Fruit fly (Drosophila melanogaster) whole organism, embryonic: ENCODE results near the gene CG1622.
A peak's percentile ranks its signal among the peaks of the same experiment; 100 is the strongest.

Experiments used
- Bgb ChIP-seq: fragments of 200-800 bp; sonication (Bioruptor generic); IDR thresholded peaks from 2 replicates; pipeline ENCODE4 v1.3.6; 2022; ENCODE audit warnings: missing biosample characterization, missing genetic modification characterization; ENCODE audit not compliant: partially characterized antibody
- Blimp-1 ChIP-seq: fragments of 200-800 bp; sonication (Bioruptor generic); optimal IDR thresholded peaks from 3 replicates; lab custom pipeline; 2018; ENCODE audit warnings: missing biosample characterization, missing genetic modification characterization, mild to moderate bottlenecking, moderate library complexity, missing genetic modification reagents
- CG10543 ChIP-seq: fragments of 200-800 bp; sonication (Bioruptor generic); optimal IDR thresholded peaks from 3 replicates; lab custom pipeline; 2017; ENCODE audit warnings: missing biosample characterization, mild to moderate bottlenecking, missing genetic modification characterization, moderate library complexity
- CG12769 ChIP-seq: fragments of 200-800 bp; sonication (Bioruptor generic); optimal IDR thresholded peaks from 2 replicates; lab custom pipeline; 2019; ENCODE audit warnings: missing biosample characterization, mild to moderate bottlenecking, missing genetic modification characterization, moderate library complexity
- CG13287 ChIP-seq: fragments of 200-800 bp; sonication (Bioruptor generic); IDR thresholded peaks from 2 replicates; pipeline ENCODE4 v1.3.6; 2022; ENCODE audit warnings: missing biosample characterization, missing genetic modification characterization; ENCODE audit not compliant: partially characterized antibody
- CG13894 ChIP-seq: fragments of 200-800 bp; sonication (Bioruptor generic); optimal IDR thresholded peaks from 3 replicates; lab custom pipeline; 2018; ENCODE audit warnings: missing biosample characterization, mild to moderate bottlenecking, missing genetic modification characterization, moderate library complexity
- CG16863 ChIP-seq: fragments of 200-800 bp; sonication (Bioruptor generic); optimal IDR thresholded peaks from 3 replicates; lab custom pipeline; 2016; ENCODE audit warnings: missing biosample characterization, missing genetic modification characterization
- CG17385 ChIP-seq: fragments of 200-800 bp; sonication (Bioruptor generic); optimal IDR thresholded peaks from 3 replicates; lab custom pipeline; 2018; ENCODE audit warnings: missing biosample characterization, mild to moderate bottlenecking, missing genetic modification characterization
- CG34376 ChIP-seq: fragments of 200-800 bp; sonication (Bioruptor generic); optimal IDR thresholded peaks from 2 replicates; lab custom pipeline; 2018; ENCODE audit warnings: missing biosample characterization, mild to moderate bottlenecking, missing genetic modification characterization
- CG3847 ChIP-seq: fragments of 200-800 bp; sonication (Bioruptor generic); IDR thresholded peaks from 2 replicates; pipeline ENCODE4 v1.3.6; 2022; ENCODE audit warnings: missing biosample characterization, missing genetic modification characterization
- CG4820 ChIP-seq: fragments of 200-800 bp; sonication (Bioruptor generic); optimal IDR thresholded peaks from 3 replicates; lab custom pipeline; 2016; ENCODE audit warnings: missing biosample characterization, missing genetic modification characterization
- CG7928 ChIP-seq: fragments of 200-800 bp; sonication (Bioruptor generic); optimal IDR thresholded peaks from 2 replicates; lab custom pipeline; 2017; ENCODE audit warnings: missing biosample characterization, mild to moderate bottlenecking, missing genetic modification characterization
- CG8290 ChIP-seq, 3 experiments: fragments of 200-800 bp; sonication (Bioruptor generic); optimal IDR thresholded peaks; 2 replicates each; lab custom pipeline; 2016 to 2019; ENCODE audit warnings: missing biosample characterization in 3 of 3, missing genetic modification characterization in 3 of 3, mild to moderate bottlenecking in 2 of 3, moderate library complexity in 1 of 3
- CG8478 ChIP-seq: fragments of >200 bp; optimal IDR thresholded peaks from 2 replicates; lab custom pipeline; 2018
- CG9727 ChIP-seq: fragments of 200-800 bp; sonication (Bioruptor generic); optimal IDR thresholded peaks from 3 replicates; lab custom pipeline; 2017; ENCODE audit warnings: missing biosample characterization, mild to moderate bottlenecking, missing genetic modification characterization
- D19A ChIP-seq: fragments of 200-800 bp; optimal IDR thresholded peaks from 3 replicates; lab custom pipeline; 2019; ENCODE audit warnings: missing biosample characterization, mild to moderate bottlenecking, missing genetic modification characterization, moderate library complexity
- Dref ChIP-seq: fragments of 200-800 bp; sonication (Bioruptor generic); IDR thresholded peaks from 2 replicates; pipeline ENCODE4 v1.3.6; 2022; ENCODE audit warnings: missing biosample characterization, missing genetic modification characterization
- Drgx ChIP-seq: fragments of 200-800 bp; sonication (Bioruptor generic); IDR thresholded peaks from 2 replicates; pipeline ENCODE4 v1.3.6; 2022; ENCODE audit warnings: missing biosample characterization, missing genetic modification characterization
- ERR ChIP-seq: fragments of 200-800 bp; sonication (Bioruptor generic); optimal IDR thresholded peaks from 2 replicates; lab custom pipeline; 2016; ENCODE audit warnings: missing biosample characterization, missing genetic modification characterization
- HLH4C ChIP-seq: fragments of 200-800 bp; sonication (Bioruptor generic); IDR thresholded peaks from 3 replicates; pipeline ENCODE4 v1.3.6; 2022; ENCODE audit warnings: missing biosample characterization, missing genetic modification characterization; ENCODE audit not compliant: partially characterized antibody
- Hmx ChIP-seq: fragments of 200-800 bp; sonication (Bioruptor generic); optimal IDR thresholded peaks from 2 replicates; lab custom pipeline; 2016; ENCODE audit warnings: missing biosample characterization, missing genetic modification characterization
- Med ChIP-seq: fragments of 200-800 bp; sonication (Bioruptor generic); peaks from one replicate; lab custom pipeline; 2016; ENCODE audit warnings: missing biosample characterization, missing genetic modification characterization, mild to moderate bottlenecking, inconsistent platforms, moderate library complexity
- NFAT ChIP-seq: fragments of 200-800 bp; sonication (Bioruptor generic); IDR thresholded peaks from 2 replicates; pipeline ENCODE4 v1.3.6; 2022; ENCODE audit warnings: missing biosample characterization, missing genetic modification characterization
- Trl ChIP-seq, 3 experiments: fragments of >200 bp in 2 of 3; fragments of 200-800 bp in 1 of 3; sonication (Bioruptor generic) in 1 of 3; optimal IDR thresholded peaks; 2 replicates in 1 of 3; 3 replicates in 2 of 3; lab custom pipeline; 2016 to 2017; ENCODE audit warnings: missing biosample characterization in 1 of 3, missing genetic modification characterization in 1 of 3
- abd-A ChIP-seq: fragments of 200-800 bp; sonication (Bioruptor generic); optimal IDR thresholded peaks from 3 replicates; lab custom pipeline; 2019; ENCODE audit warnings: missing biosample characterization, mild to moderate bottlenecking, missing genetic modification characterization, moderate library complexity
- bigmax ChIP-seq: fragments of 200-800 bp; sonication (Bioruptor generic); optimal IDR thresholded peaks from 2 replicates; lab custom pipeline; 2018; ENCODE audit warnings: missing biosample characterization, mild to moderate bottlenecking, missing genetic modification characterization
- caup ChIP-seq: fragments of 200-800 bp; sonication (Bioruptor generic); optimal IDR thresholded peaks from 3 replicates; lab custom pipeline; 2017; ENCODE audit warnings: missing biosample characterization, mild to moderate bottlenecking, missing genetic modification characterization, moderate library complexity; ENCODE audit not compliant: severe bottlenecking
- cg ChIP-seq: fragments of 200-800 bp; sonication (Bioruptor generic); optimal IDR thresholded peaks from 3 replicates; lab custom pipeline; 2019; ENCODE audit warnings: missing biosample characterization, mild to moderate bottlenecking, missing genetic modification characterization, moderate library complexity
- chinmo ChIP-seq: fragments of 200-800 bp; sonication (Bioruptor generic); IDR thresholded peaks from 4 replicates; pipeline ENCODE4 v1.3.6; 2022; ENCODE audit warnings: missing biosample characterization, missing genetic modification characterization; ENCODE audit not compliant: partially characterized antibody
- chn ChIP-seq: fragments of 200-800 bp; sonication (Bioruptor generic); optimal IDR thresholded peaks from 2 replicates; lab custom pipeline; 2016; ENCODE audit warnings: missing biosample characterization, missing genetic modification characterization
- ci ChIP-seq: fragments of 200-800 bp; sonication (Bioruptor generic); IDR thresholded peaks from 3 replicates; pipeline ENCODE4 v1.3.6; 2022; ENCODE audit warnings: missing biosample characterization, missing genetic modification characterization
- crol ChIP-seq: fragments of 200-800 bp; sonication (Bioruptor generic); IDR thresholded peaks from 2 replicates; pipeline ENCODE4 v1.3.6; 2022; ENCODE audit warnings: missing biosample characterization, missing genetic modification characterization
- cwo ChIP-seq: fragments of 200-800 bp; sonication (Bioruptor generic); optimal IDR thresholded peaks from 3 replicates; lab custom pipeline; 2017; ENCODE audit warnings: missing biosample characterization, missing genetic modification characterization, mild to moderate bottlenecking, moderate library complexity, missing genetic modification reagents
- disco-r ChIP-seq: fragments of 200-800 bp; sonication (Bioruptor generic); optimal IDR thresholded peaks from 2 replicates; lab custom pipeline; 2016; ENCODE audit warnings: missing biosample characterization, missing genetic modification characterization
- ftz-f1 ChIP-seq: fragments of 200-800 bp; sonication (Bioruptor generic); optimal IDR thresholded peaks from 2 replicates; lab custom pipeline; 2016; ENCODE audit warnings: missing biosample characterization, missing genetic modification characterization
- h ChIP-seq: fragments of >200 bp; optimal IDR thresholded peaks from 2 replicates; lab custom pipeline; 2017
- hkb ChIP-seq, 2 experiments: fragments of 200-800 bp in 1 of 2; fragments of >200 bp in 1 of 2; sonication (Bioruptor generic) in 1 of 2; IDR thresholded peaks in 1 of 2; optimal IDR thresholded peaks in 1 of 2; 2 replicates each; pipeline versions ENCODE4 v1.3.6 to Lab custom; 2017 to 2022; ENCODE audit warnings: missing biosample characterization in 1 of 2, missing genetic modification characterization in 1 of 2
- insv ChIP-seq, 2 experiments: fragments of 200-800 bp; sonication (Bioruptor generic); optimal IDR thresholded peaks; 3 replicates each; lab custom pipeline; 2016 to 2018; ENCODE audit warnings: missing biosample characterization in 2 of 2, missing genetic modification characterization in 2 of 2
- jigr1 ChIP-seq: fragments of 200-800 bp; sonication (Bioruptor generic); IDR thresholded peaks from 3 replicates; pipeline ENCODE4 v1.3.6; 2022; ENCODE audit warnings: missing biosample characterization, missing genetic modification characterization
- kni ChIP-seq: fragments of 200-800 bp; sonication (Bioruptor generic); optimal IDR thresholded peaks from 3 replicates; lab custom pipeline; 2017; ENCODE audit warnings: mild to moderate bottlenecking, missing biosample characterization, missing genetic modification reagents, missing genetic modification characterization
- mirr ChIP-seq: fragments of 200-800 bp; sonication (Bioruptor generic); optimal IDR thresholded peaks from 3 replicates; lab custom pipeline; 2018; ENCODE audit warnings: missing biosample characterization, mild to moderate bottlenecking, missing genetic modification characterization
- oc ChIP-seq: fragments of 200-800 bp; sonication (Bioruptor generic); optimal IDR thresholded peaks from 2 replicates; lab custom pipeline; 2018; ENCODE audit warnings: missing biosample characterization, mild to moderate bottlenecking, missing genetic modification characterization, moderate library complexity
- pros ChIP-seq: fragments of 200-800 bp; sonication (Bioruptor generic); optimal IDR thresholded peaks from 3 replicates; lab custom pipeline; 2019; ENCODE audit warnings: missing biosample characterization, mild to moderate bottlenecking, missing genetic modification characterization, moderate library complexity
- ranshi ChIP-seq: fragments of 200-800 bp; sonication (Bioruptor generic); IDR thresholded peaks from 2 replicates; pipeline ENCODE4 v1.3.6; 2022; ENCODE audit warnings: missing biosample characterization, missing genetic modification characterization
- row ChIP-seq: fragments of 200-800 bp; sonication (Bioruptor generic); IDR thresholded peaks from 3 replicates; pipeline ENCODE4 v1.3.6; 2022; ENCODE audit warnings: missing biosample characterization, missing genetic modification characterization
- scrt ChIP-seq: fragments of 200-800 bp; sonication (Bioruptor generic); optimal IDR thresholded peaks from 2 replicates; lab custom pipeline; 2018; ENCODE audit warnings: missing biosample characterization, mild to moderate bottlenecking, missing genetic modification characterization, moderate library complexity
- sd ChIP-seq: fragments of 200-800 bp; sonication (Bioruptor generic); optimal IDR thresholded peaks from 3 replicates; lab custom pipeline; 2018; ENCODE audit warnings: missing biosample characterization, mild to moderate bottlenecking, missing genetic modification characterization, moderate library complexity
- tup ChIP-seq: fragments of 200-800 bp; sonication (Bioruptor generic); optimal IDR thresholded peaks from 2 replicates; lab custom pipeline; 2016; ENCODE audit warnings: missing biosample characterization, mild to moderate bottlenecking, missing genetic modification characterization, moderate library complexity
- unc-4 ChIP-seq: fragments of 200-800 bp; sonication (Bioruptor generic); IDR thresholded peaks from 2 replicates; pipeline ENCODE4 v1.3.6; 2022; ENCODE audit warnings: missing biosample characterization, missing genetic modification characterization; ENCODE audit not compliant: partially characterized antibody
- z ChIP-seq: fragments of 200-800 bp; sonication (Bioruptor generic); IDR thresholded peaks from 3 replicates; pipeline ENCODE4 v1.3.6; 2022; ENCODE audit warnings: missing biosample characterization, missing genetic modification characterization

CG1622 gene

DNA sequence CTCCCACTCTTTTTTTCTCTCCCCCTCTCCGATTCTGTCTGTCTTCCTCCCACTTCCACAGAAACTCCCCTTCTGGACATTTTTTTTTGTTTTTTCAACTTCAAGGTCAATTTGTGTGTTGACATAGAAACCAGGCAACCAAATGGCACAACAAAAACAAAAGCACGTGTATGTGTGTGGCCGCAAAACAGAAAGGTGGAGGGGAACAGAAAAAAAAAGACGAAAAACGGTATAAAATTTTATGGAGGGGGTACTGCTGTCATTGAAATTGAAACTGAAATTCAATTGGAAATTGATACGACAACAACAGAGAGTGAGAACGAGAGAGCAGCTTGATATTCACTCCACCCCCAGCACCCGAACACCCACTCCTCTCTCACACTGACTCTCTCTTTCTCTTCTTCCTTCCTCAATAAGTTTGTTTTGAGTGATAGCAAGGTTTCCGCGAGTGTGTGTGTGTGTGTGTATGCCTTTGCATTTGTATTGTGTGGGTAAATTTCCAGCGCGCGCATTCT lies 18.4 kb upstream of the CG1622 start (continued):
- TF ChIP-seq Hmx (no peak), cwo (GFP tag; lab: Kevin White, UChicago) (peak; percentile 70), mirr (peak; percentile 29), CG17385 (peak; percentile 55), bigmax (GFP tag; lab: Kevin White, UChicago) (no peak), HLH4C (0 out of 3 replicates have a peak, but pooled peaks have one; percentile 7), Bgb (GFP tag; lab: Robert Waterston, UW) (peak; percentile 8; the same call in 1 of the 2 replicates), pros (GFP tag; lab: Kevin White, UChicago) (peak; percentile 30), CG12769 (peak; percentile 4), caup (GFP tag; lab: Kevin White, UChicago) (no peak), row (peak; percentile 12; the same call in 1 of the 3 replicates), ERR (GFP tag; lab: Kevin White, UChicago) (peak; percentile 30), CG34376 (GFP tag; lab: Kevin White, UChicago) (peak; percentile 49), CG13287 (peak; percentile 14; the same call in 1 of the 2 replicates), disco-r (GFP tag; lab: Kevin White, UChicago) (no peak), insv (GFP tag; optimal IDR thresholded peaks at IDR 0.05; lab: Kevin White, UChicago) (peak in 1 of 2 experiments; percentile 61), CG8290 (GFP tag; optimal IDR thresholded peaks at IDR 0.05; lab: Kevin White, UChicago) (no peak), CG8290 (tag; optimal IDR thresholded peaks at IDR 0.05; lab: Kevin White, UChicago) (peak in 1 of 2 experiments; percentile 25), kni (GFP tag; lab: Kevin White, UChicago) (peak; percentile 53), abd-A (peak; percentile 24), CG8478 (no peak), ftz-f1 (peak; percentile 88), Trl (optimal IDR thresholded peaks at IDR 0.05; lab: Kevin White, UChicago) (peak; percentile 76 to 86), Trl (GFP tag; optimal IDR thresholded peaks at IDR 0.05; lab: Kevin White, UChicago) (no peak), Blimp-1 (GFP tag; lab: Kevin White, UChicago) (peak; percentile 81), h (lab: Kevin White, UChicago) (no peak), chinmo (no peak), Med (GFP tag; lab: Kevin White, UChicago) (peak; percentile 55), sd (tag; lab: Kevin White, UChicago) (peak; percentile 35), z (GFP tag; lab: Robert Waterston, UW) (peak; percentile 65; the same call in 1 of the 3 replicates), cg (peak; percentile 81), NFAT (0 out of 2 replicates have a peak, but pooled peaks have one; percentile 26)

DNA sequence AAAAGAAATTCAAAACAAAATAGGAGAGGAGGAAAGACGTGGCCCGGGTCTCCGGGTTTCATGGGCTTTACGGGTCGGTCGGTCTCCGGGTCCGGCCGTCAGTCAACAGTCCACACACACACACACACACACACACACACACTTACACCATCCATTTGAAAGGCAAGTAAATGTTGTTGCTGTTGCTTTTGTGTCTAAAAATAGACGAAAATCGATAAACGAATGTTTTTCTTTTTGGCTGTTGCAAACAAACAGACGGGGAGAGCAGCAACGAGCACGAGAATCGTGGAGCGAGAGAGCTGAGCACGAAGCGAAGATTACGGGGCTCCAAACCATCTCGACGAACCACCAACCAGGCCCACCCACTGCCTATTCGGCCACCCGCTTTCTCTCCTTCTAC lies 16.6 kb upstream of the CG1622 start:
- TF ChIP-seq CG4820 (GFP tag; lab: Kevin White, UChicago) (no peak), jigr1 (GFP tag; lab: Robert Waterston, UW) (no peak), hkb (optimal IDR thresholded peaks at IDR 0.05; lab: Kevin White, UChicago) (no peak), hkb (GFP tag; IDR thresholded peaks at IDR 0.05; lab: Robert Waterston, UW) (no peak; the same call in 1 of the 2 replicates), CG13894 (tag; lab: Kevin White, UChicago) (peak; percentile 84), CG7928 (GFP tag; lab: Kevin White, UChicago) (no peak), Drgx (0 out of 2 replicates have a peak, but pooled peaks have one; percentile 10), crol (GFP tag; lab: Robert Waterston, UW) (peak; percentile 43; the same call in 1 of the 2 replicates), ranshi (GFP tag; lab: Robert Waterston, UW) (no peak), oc (tag; lab: Kevin White, UChicago) (no peak), ci (GFP tag; lab: Robert Waterston, UW) (peak; percentile 57; the same call in 1 of the 3 replicates), scrt (GFP tag; lab: Kevin White, UChicago) (peak; percentile 18), D19A (tag; lab: Kevin White, UChicago) (no peak), Dref (no peak), CG3847 (GFP tag; lab: Robert Waterston, UW) (no peak), CG10543 (GFP tag; lab: Kevin White, UChicago) (peak; percentile 63), CG16863 (no peak), cwo (GFP tag; lab: Kevin White, UChicago) (no peak), unc-4 (GFP tag; lab: Robert Waterston, UW) (no peak), CG9727 (GFP tag; lab: Kevin White, UChicago) (no peak), chn (GFP tag; lab: Kevin White, UChicago) (no peak), tup (GFP tag; lab: Kevin White, UChicago) (no peak)
